Worm (Caenorhabditis elegans): ENCODE measurements around the gene nhr-108.
A peak's percentile ranks its signal among the peaks of the same experiment; 100 is the strongest.

ce11 chrV:15921102-15921501 lies 3.2 kb downstream of the nhr-108 start, which contains the start of gene cdr-1:
- TF ChIP-seq nhr-6 (tag; optimal IDR thresholded peaks at IDR 0.05), result no peak
- peak; percentile 39 for TF ChIP-seq pqm-1 (tag; optimal IDR thresholded peaks at IDR 0.05)
- TF ChIP-seq ztf-11 (tag; optimal IDR thresholded peaks at IDR 0.05), result no peak
- no peak for TF ChIP-seq egl-43 (GFP tag; IDR thresholded peaks at IDR 0.05)
- TF ChIP-seq unc-62 (GFP tag; optimal IDR thresholded peaks at IDR 0.05 in 1 of 2), result peak in 1 of 2 experiments; percentile 36
- TF ChIP-seq unc-62 (tag; optimal IDR thresholded peaks at IDR 0.05), result no peak
- no peak for TF ChIP-seq ceh-28 (tag; optimal IDR thresholded peaks at IDR 0.05)
- no peak for TF ChIP-seq fos-1 (tag; optimal IDR thresholded peaks at IDR 0.05)
- no peak for TF ChIP-seq lin-1 (GFP tag; IDR thresholded peaks at IDR 0.05)
- no peak for TF ChIP-seq nhr-77 (tag; optimal IDR thresholded peaks at IDR 0.05)

All from whole organism, L4 larva.